Fruit fly (Drosophila melanogaster) whole organism, wandering third instar larva: ENCODE results near the gene meso18E.

ENCODE experiments used
- Abd-B ChIP-seq: fragments of >200 bp; optimal IDR thresholded peaks from 2 replicates; lab custom pipeline; 2017; ENCODE audit warnings: missing biosample characterization, missing genetic modification characterization
- CG32264 ChIP-seq: fragments of 200-800 bp; sonication (Bioruptor generic); optimal IDR thresholded peaks from 2 replicates; lab custom pipeline; 2016; ENCODE audit warnings: missing biosample characterization, missing genetic modification characterization
- CG9705 ChIP-seq: fragments of 200-800 bp; sonication (Bioruptor generic); optimal IDR thresholded peaks from 2 replicates; lab custom pipeline; 2018; ENCODE audit warnings: missing biosample characterization, mild to moderate bottlenecking, missing genetic modification characterization
- CrebA ChIP-seq: fragments of 200-800 bp; sonication (Bioruptor generic); optimal IDR thresholded peaks from 2 replicates; lab custom pipeline; 2016; ENCODE audit warnings: missing biosample characterization, mild to moderate bottlenecking, missing genetic modification characterization, borderline replicate concordance
- Dfd ChIP-seq: fragments of >200 bp; optimal IDR thresholded peaks from 2 replicates; lab custom pipeline; 2017; ENCODE audit warnings: missing biosample characterization, missing genetic modification characterization
- Dif ChIP-seq: fragments of 200-275, 200-300 bp; sonication (Bioruptor generic); optimal IDR thresholded peaks from 2 replicates; lab custom pipeline; 2018; ENCODE audit warnings: missing biosample characterization, missing genetic modification characterization; ENCODE audit not compliant: partially characterized antibody
- GATAd ChIP-seq: sonication (Bioruptor generic); optimal IDR thresholded peaks from 2 replicates; lab custom pipeline; 2016; ENCODE audit warnings: missing biosample characterization, missing genetic modification characterization
- HLH106 ChIP-seq: fragments of 200-800 bp; optimal IDR thresholded peaks from 3 replicates; lab custom pipeline; 2019; ENCODE audit warnings: missing biosample characterization, mild to moderate bottlenecking, missing genetic modification characterization, moderate library complexity
- Hnf4 ChIP-seq: fragments of 200-800 bp; sonication (Bioruptor generic); optimal IDR thresholded peaks from 2 replicates; lab custom pipeline; 2016; ENCODE audit warnings: missing biosample characterization, mild to moderate bottlenecking, missing genetic modification characterization
- Hr78 ChIP-seq: fragments of >200 bp; optimal IDR thresholded peaks from 2 replicates; lab custom pipeline; 2017; ENCODE audit warnings: missing biosample characterization, missing genetic modification characterization
- Hr83 ChIP-seq: fragments of 200-300 bp; sonication (Bioruptor generic); optimal IDR thresholded peaks from 2 replicates; lab custom pipeline; 2016; ENCODE audit warnings: missing biosample characterization, mild to moderate bottlenecking, missing genetic modification characterization, moderate library complexity; ENCODE audit not compliant: poor library complexity, severe bottlenecking
- Jra ChIP-seq: sonication (Bioruptor generic); optimal IDR thresholded peaks from 2 replicates; lab custom pipeline; 2016; ENCODE audit warnings: missing biosample characterization, missing genetic modification characterization
- Mio ChIP-seq: sonication (Bioruptor generic); optimal IDR thresholded peaks from 2 replicates; lab custom pipeline; 2016; ENCODE audit warnings: missing biosample characterization, missing genetic modification characterization
- Myc ChIP-seq: fragments of >200 bp; optimal IDR thresholded peaks from 2 replicates; lab custom pipeline; 2017
- N ChIP-seq: fragments of >200 bp; optimal IDR thresholded peaks from 2 replicates; lab custom pipeline; 2018; ENCODE audit warnings: missing biosample characterization, missing external identifiers, missing genetic modification characterization
- OdsH ChIP-seq: fragments of 200-800 bp; sonication (Bioruptor generic); optimal IDR thresholded peaks from 2 replicates; lab custom pipeline; 2016; ENCODE audit warnings: missing biosample characterization, mild to moderate bottlenecking, missing genetic modification characterization
- Rel ChIP-seq, 2 experiments: fragments of 200-800 bp; sonication (Bioruptor generic) in 1 of 2; optimal IDR thresholded peaks; 2 replicates in 1 of 2; 3 replicates in 1 of 2; lab custom pipeline; 2016 to 2019; ENCODE audit warnings: mild to moderate bottlenecking in 2 of 2, missing biosample characterization in 2 of 2, missing genetic modification characterization in 2 of 2, moderate library complexity in 1 of 2
- Sp1 ChIP-seq: fragments of 200-800 bp; sonication (Bioruptor generic); optimal IDR thresholded peaks from 3 replicates; lab custom pipeline; 2019; ENCODE audit warnings: missing biosample characterization, mild to moderate bottlenecking, missing genetic modification characterization, moderate library complexity
- Vsx2 ChIP-seq: fragments of 200-300, 225-300 bp; sonication (Bioruptor generic); optimal IDR thresholded peaks from 2 replicates; lab custom pipeline; 2018; ENCODE audit warnings: missing biosample characterization, missing genetic modification characterization; ENCODE audit not compliant: partially characterized antibody
- br ChIP-seq: fragments of 200-800 bp; sonication (Bioruptor generic); optimal IDR thresholded peaks from 2 replicates; lab custom pipeline; 2016; ENCODE audit warnings: missing biosample characterization, missing genetic modification characterization
- brk ChIP-seq: fragments of 200-800 bp; sonication (Bioruptor generic); optimal IDR thresholded peaks from 2 replicates; lab custom pipeline; 2016; ENCODE audit warnings: missing biosample characterization, mild to moderate bottlenecking, missing genetic modification characterization
- dl ChIP-seq, 2 experiments: fragments of 175-275, 200-275 bp in 1 of 2; fragments of 200-275 bp in 1 of 2; sonication (Bioruptor generic); optimal IDR thresholded peaks; lab custom pipeline; 2018; ENCODE audit warnings: mild to moderate bottlenecking in 2 of 2, missing biosample characterization in 2 of 2, missing genetic modification characterization in 2 of 2, moderate library complexity in 2 of 2; ENCODE audit not compliant: partially characterized antibody in 2 of 2, insufficient read depth in 1 of 2
- dmrt93B ChIP-seq: fragments of 200-800 bp; sonication (Bioruptor generic); optimal IDR thresholded peaks from 2 replicates; lab custom pipeline; 2018; ENCODE audit warnings: missing biosample characterization, mild to moderate bottlenecking, missing genetic modification characterization
- dsf ChIP-seq: sonication (Bioruptor generic); optimal IDR thresholded peaks from 2 replicates; lab custom pipeline; 2016; ENCODE audit warnings: missing biosample characterization, missing genetic modification characterization, borderline replicate concordance
- ey ChIP-seq: fragments of 200-800 bp; sonication (Bioruptor generic); optimal IDR thresholded peaks from 2 replicates; lab custom pipeline; 2016; ENCODE audit warnings: missing biosample characterization, missing genetic modification characterization
- foxo ChIP-seq, 2 experiments: fragments of 200-800 bp; sonication (Bioruptor generic); optimal IDR thresholded peaks; 2 replicates in 1 of 2; 3 replicates in 1 of 2; lab custom pipeline; 2016 to 2017; ENCODE audit warnings: missing biosample characterization in 2 of 2, missing genetic modification characterization in 2 of 2
- fru ChIP-seq: fragments of 200-800 bp; sonication (Bioruptor generic); optimal IDR thresholded peaks from 3 replicates; lab custom pipeline; 2016; ENCODE audit warnings: missing biosample characterization, mild to moderate bottlenecking, missing genetic modification characterization
- h ChIP-seq: fragments of 200-800 bp; sonication (Bioruptor generic); optimal IDR thresholded peaks from 3 replicates; lab custom pipeline; 2016; ENCODE audit warnings: missing biosample characterization, mild to moderate bottlenecking, missing genetic modification characterization
- jim ChIP-seq: fragments of 175-275, 200-325 bp; sonication (Bioruptor generic); optimal IDR thresholded peaks from 2 replicates; lab custom pipeline; 2016; ENCODE audit warnings: missing biosample characterization, mild to moderate bottlenecking, missing genetic modification characterization
- lola ChIP-seq: fragments of >200 bp; optimal IDR thresholded peaks from 2 replicates; lab custom pipeline; 2017; ENCODE audit warnings: missing biosample characterization, missing genetic modification characterization
- pan ChIP-seq: fragments of >200 bp; optimal IDR thresholded peaks from 2 replicates; lab custom pipeline; 2017
- psq ChIP-seq: fragments of 200-800 bp; sonication (Bioruptor generic); optimal IDR thresholded peaks from 3 replicates; lab custom pipeline; 2017; ENCODE audit warnings: missing biosample characterization, mild to moderate bottlenecking, missing genetic modification characterization, moderate library complexity
- rgr ChIP-seq: fragments of 200-800 bp; sonication (Bioruptor generic); optimal IDR thresholded peaks from 3 replicates; lab custom pipeline; 2016; ENCODE audit warnings: missing biosample characterization, mild to moderate bottlenecking, missing genetic modification characterization
- sage ChIP-seq: fragments of 200-800 bp; sonication (Bioruptor generic); optimal IDR thresholded peaks from 2 replicates; lab custom pipeline; 2016; ENCODE audit warnings: missing biosample characterization, mild to moderate bottlenecking, missing genetic modification characterization
- sv ChIP-seq: fragments of 200-800 bp; sonication (Bioruptor generic); optimal IDR thresholded peaks from 3 replicates; lab custom pipeline; 2016; ENCODE audit warnings: missing biosample characterization, missing genetic modification characterization
- tai ChIP-seq: sonication (Bioruptor generic); optimal IDR thresholded peaks from 2 replicates; lab custom pipeline; 2016; ENCODE audit warnings: missing biosample characterization, missing genetic modification characterization
- usp ChIP-seq: fragments of >200 bp; optimal IDR thresholded peaks from 2 replicates; lab custom pipeline; 2017; ENCODE audit warnings: missing biosample characterization, missing genetic modification characterization
- woc ChIP-seq: sonication (Bioruptor generic); optimal IDR thresholded peaks from 2 replicates; lab custom pipeline; 2016; ENCODE audit warnings: missing biosample characterization, mild to moderate bottlenecking, missing genetic modification characterization

The meso18E gene

DNA sequence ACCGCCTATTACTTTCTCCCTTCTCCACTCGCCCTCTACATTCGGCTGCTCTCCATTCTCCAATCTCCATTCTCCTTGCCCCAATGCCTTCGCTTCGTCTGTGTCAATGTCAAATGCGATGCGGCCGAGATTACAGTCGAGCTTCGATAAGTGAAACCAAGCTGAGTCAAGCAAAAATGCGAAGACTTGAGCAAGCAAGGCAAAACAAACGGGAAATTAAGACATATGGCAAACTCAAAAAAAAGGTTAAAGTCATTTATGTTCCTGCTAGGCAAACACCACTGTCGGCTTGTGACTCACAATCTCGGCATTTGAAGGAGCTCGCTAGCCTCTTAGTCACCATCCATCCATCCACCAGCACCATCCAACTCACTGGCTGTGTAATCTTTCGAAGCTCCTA lies 44.4 kb downstream of the meso18E start (continued):
- TF ChIP-seq N (GFP tag; lab: Kevin White, UChicago) (no peak), CG32264 (GFP tag; lab: Kevin White, UChicago) (peak; percentile 99), Hnf4 (GFP tag; lab: Kevin White, UChicago) (peak; percentile 100), lola (no peak), ey (GFP tag; lab: Kevin White, UChicago) (peak; percentile 100), CG9705 (GFP tag; lab: Kevin White, UChicago) (peak; percentile 99)

DNA sequence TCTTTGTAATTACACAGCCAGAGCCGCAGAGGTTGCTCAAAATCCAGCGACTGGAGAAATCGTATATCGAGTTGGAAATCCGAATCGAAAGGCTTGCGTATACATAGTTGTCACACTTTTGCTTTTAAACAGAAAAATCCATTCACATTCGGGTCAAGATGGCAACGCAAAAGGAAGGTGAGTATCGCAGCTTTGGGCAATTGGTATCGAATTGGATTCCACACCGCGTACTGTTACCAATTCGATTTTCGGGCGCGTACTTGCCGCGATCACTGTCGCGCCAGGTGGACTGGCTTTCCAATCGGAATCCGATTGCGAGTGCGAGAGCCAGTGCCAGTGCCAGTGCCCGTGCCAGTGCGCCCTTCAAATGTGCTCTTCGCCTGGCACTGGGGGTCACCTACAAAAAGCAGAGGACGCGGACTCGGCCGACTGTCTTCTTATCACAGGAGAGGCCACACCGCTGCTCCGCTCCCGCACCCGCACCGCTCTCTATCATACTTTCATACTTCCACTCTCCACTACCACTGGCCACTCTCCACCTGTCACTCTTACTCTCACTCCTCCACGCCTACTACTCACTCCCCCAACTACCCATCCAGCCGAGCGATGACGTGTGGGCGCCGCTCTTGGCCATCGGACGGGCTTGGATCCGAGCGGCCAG lies 45.3 kb downstream of the meso18E start:
- peak; percentile 41 for TF ChIP-seq Vsx2 (GFP tag; lab: Kevin White, UChicago)
- TF ChIP-seq Dif (GFP tag; lab: Kevin White, UChicago) = no peak
- no peak for TF ChIP-seq pan
- TF ChIP-seq Dfd (GFP tag; lab: Kevin White, UChicago) = no peak
- TF ChIP-seq, all 38 proteins: peak for 1

DNA sequence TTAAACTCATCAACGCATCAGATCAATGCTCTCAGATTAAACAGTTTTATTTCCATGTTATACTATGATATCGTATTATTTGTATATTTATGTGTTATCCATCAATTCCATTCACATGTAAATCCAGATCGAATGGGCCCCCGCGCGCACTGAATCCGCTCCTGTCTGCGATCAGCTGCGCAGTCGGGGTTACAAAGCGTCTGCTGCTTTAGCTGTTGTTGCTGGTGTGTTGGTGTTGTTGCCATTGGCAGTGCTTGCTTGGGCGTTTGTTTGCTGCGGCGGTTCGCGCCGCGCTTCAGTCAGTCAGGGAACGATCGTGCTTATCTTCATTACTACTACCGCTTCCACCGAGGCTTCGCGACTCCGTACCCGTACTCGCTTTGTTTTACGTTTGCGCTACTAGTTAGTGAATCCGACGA lies 45.8 kb downstream of the meso18E start, which contains the start of gene Zw:
Gene Zw (plus strand): TSS at position 262 of the 419 bp plus-strand sequence.
- TF ChIP-seq sage (GFP tag; lab: Kevin White, UChicago) (no peak), tai (GFP tag; lab: Kevin White, UChicago) (no peak), pan (no peak), rgr (GFP tag; lab: Kevin White, UChicago) (peak; percentile 72), sv (GFP tag; lab: Kevin White, UChicago) (peak; percentile 3), Hr78 (no peak), Myc (no peak), Mio (GFP tag; lab: Kevin White, UChicago) (peak; percentile 33), Vsx2 (GFP tag; lab: Kevin White, UChicago) (no peak), Sp1 (GFP tag; lab: Kevin White, UChicago) (peak; percentile 51), Dif (GFP tag; lab: Kevin White, UChicago) (no peak), ey (GFP tag; lab: Kevin White, UChicago) (peak; percentile 72), h (GFP tag; lab: Kevin White, UChicago) (peak; percentile 75), Jra (GFP tag; lab: Kevin White, UChicago) (no peak), CrebA (GFP tag; lab: Kevin White, UChicago) (no peak), lola (no peak), psq (peak; percentile 47), dsf (GFP tag; lab: Kevin White, UChicago) (no peak), Hnf4 (GFP tag; lab: Kevin White, UChicago) (peak; percentile 78), HLH106 (peak; percentile 71), Hr83 (GFP tag; lab: Kevin White, UChicago) (peak; percentile 75), jim (GFP tag; lab: Kevin White, UChicago) (no peak), Dfd (GFP tag; lab: Kevin White, UChicago) (no peak), OdsH (peak; percentile 30), br (GFP tag; lab: Kevin White, UChicago) (peak; percentile 46), brk (no peak), woc (GFP tag; lab: Kevin White, UChicago) (peak; percentile 67), dl (GFP tag; optimal IDR thresholded peaks at IDR 0.05; lab: Kevin White, UChicago; ENCODE audit: insufficient read depth in 1 of 2, partially characterized antibody in 2 of 2) (no peak), fru (GFP tag; lab: Kevin White, UChicago) (peak; percentile 67), usp (GFP tag; lab: Kevin White, UChicago) (no peak), Abd-B (GFP tag; lab: Kevin White, UChicago) (no peak), N (GFP tag; lab: Kevin White, UChicago) (no peak), Rel (GFP tag; optimal IDR thresholded peaks at IDR 0.05; lab: Kevin White, UChicago) (no peak), Rel (tag; optimal IDR thresholded peaks at IDR 0.05; lab: Kevin White, UChicago) (peak; percentile 42), dmrt93B (GFP tag; lab: Kevin White, UChicago) (peak; percentile 58), CG32264 (GFP tag; lab: Kevin White, UChicago) (no peak), GATAd (GFP tag; lab: Kevin White, UChicago) (no peak), foxo (GFP tag; optimal IDR thresholded peaks at IDR 0.05; lab: Kevin White, UChicago) (peak in 1 of 2 experiments; percentile 71), CG9705 (GFP tag; lab: Kevin White, UChicago) (peak; percentile 48)
